Worm (Caenorhabditis elegans): ENCODE measurements around the gene fbxa-86.

DNA sequence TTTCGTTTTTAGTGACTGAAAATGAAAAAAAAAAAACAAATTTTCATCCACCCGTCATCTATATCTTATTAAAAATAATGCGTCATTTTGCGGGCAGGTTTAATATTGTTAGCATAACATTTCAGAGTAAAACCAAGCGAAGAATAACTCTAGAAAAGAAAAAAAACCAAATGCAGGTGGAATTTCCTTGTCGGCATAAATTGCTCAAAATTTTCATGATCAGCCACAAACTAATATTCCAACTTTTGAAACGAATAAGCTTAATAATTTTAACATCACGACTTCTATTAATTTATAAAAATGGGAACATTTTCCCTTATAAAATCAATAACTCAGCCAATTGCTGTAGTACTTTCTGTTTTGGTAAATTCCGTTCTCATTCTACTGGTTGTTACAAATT is 22.1 kb downstream of the fbxa-86 start, which contains the start of gene str-155:
- TF ChIP-seq rpc-1 (optimal IDR thresholded peaks at IDR 0.05) (no peak), rpc-1 (tag; optimal IDR thresholded peaks at IDR 0.05) (no peak), lin-26 (GFP tag; IDR thresholded peaks at IDR 0.05) (no peak), F10E7.11 (tag; optimal IDR thresholded peaks at IDR 0.05) (no peak), ceh-27 (GFP tag; optimal IDR thresholded peaks at IDR 0.05) (no peak), ceh-79 (tag; optimal IDR thresholded peaks at IDR 0.05) (no peak), Y56A3A.18 (GFP tag; IDR thresholded peaks at IDR 0.05) (no peak), lag-1 (GFP tag; IDR thresholded peaks at IDR 0.05) (no peak), pha-4 (tag; optimal IDR thresholded peaks at IDR 0.05) (no peak), nfya-1 (tag; optimal IDR thresholded peaks at IDR 0.05; ENCODE audit: borderline replicate concordance, insufficient read depth) (no peak)
